Fruit fly (Drosophila melanogaster): ENCODE data around the gene CG34027.

Gene CG34027

DNA sequence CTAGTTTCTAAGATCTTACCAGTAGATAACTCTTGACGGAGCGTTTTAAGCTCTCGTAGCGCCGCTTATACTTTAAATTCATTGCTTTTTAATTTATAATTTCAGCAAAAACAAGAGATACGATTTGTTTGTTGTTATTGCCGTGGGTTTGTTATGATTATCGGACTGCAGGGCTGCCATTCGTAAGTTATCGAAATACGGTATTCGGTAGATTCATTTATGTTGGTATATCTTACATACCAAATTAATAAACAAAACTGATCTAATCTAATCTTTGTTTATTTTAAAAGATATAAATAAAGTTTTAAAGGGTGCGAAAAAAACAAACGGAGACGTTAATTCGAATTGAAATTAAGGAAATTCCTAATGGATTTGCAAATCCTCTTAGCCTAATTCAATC, 52.8 kb downstream of the CG34027 start, which contains the start of the genes CG31111 and stac (continued):
- TF ChIP-seq Trl (optimal IDR thresholded peaks at IDR 0.05), result no peak
- TF ChIP-seq Trl (GFP tag; optimal IDR thresholded peaks at IDR 0.05), result no peak
- no peak for TF ChIP-seq Abd-B (GFP tag; optimal IDR thresholded peaks at IDR 0.05)
- peak; percentile 18 for TF ChIP-seq Dp (GFP tag; optimal IDR thresholded peaks at IDR 0.05)
- TF ChIP-seq kay (GFP tag; optimal IDR thresholded peaks at IDR 0.05), result no peak
- TF ChIP-seq CG30020 (tag; optimal IDR thresholded peaks at IDR 0.05), result peak; percentile 76
- no peak for TF ChIP-seq dpn (GFP tag; optimal IDR thresholded peaks at IDR 0.05)
- no peak for TF ChIP-seq Hr39 (optimal IDR thresholded peaks at IDR 0.05)
- no peak for TF ChIP-seq Atf6 (GFP tag; IDR thresholded peaks at IDR 0.05)
- no peak for TF ChIP-seq CG11560 (tag; IDR thresholded peaks at IDR 0.05)
- TF ChIP-seq PHDP (tag; optimal IDR thresholded peaks at IDR 0.05), result peak; percentile 20
- no peak for TF ChIP-seq tio (GFP tag; optimal IDR thresholded peaks at IDR 0.05)
- no peak for TF ChIP-seq CG18599 (GFP tag; optimal IDR thresholded peaks at IDR 0.05)
- TF ChIP-seq Rfx (GFP tag; IDR thresholded peaks at IDR 0.05), result no peak
- TF ChIP-seq C15 (GFP tag; IDR thresholded peaks at IDR 0.05), result no peak
- no peak for TF ChIP-seq yki (optimal IDR thresholded peaks at IDR 0.05)
- TF ChIP-seq Six4 (GFP tag; optimal IDR thresholded peaks at IDR 0.05), result no peak

DNA sequence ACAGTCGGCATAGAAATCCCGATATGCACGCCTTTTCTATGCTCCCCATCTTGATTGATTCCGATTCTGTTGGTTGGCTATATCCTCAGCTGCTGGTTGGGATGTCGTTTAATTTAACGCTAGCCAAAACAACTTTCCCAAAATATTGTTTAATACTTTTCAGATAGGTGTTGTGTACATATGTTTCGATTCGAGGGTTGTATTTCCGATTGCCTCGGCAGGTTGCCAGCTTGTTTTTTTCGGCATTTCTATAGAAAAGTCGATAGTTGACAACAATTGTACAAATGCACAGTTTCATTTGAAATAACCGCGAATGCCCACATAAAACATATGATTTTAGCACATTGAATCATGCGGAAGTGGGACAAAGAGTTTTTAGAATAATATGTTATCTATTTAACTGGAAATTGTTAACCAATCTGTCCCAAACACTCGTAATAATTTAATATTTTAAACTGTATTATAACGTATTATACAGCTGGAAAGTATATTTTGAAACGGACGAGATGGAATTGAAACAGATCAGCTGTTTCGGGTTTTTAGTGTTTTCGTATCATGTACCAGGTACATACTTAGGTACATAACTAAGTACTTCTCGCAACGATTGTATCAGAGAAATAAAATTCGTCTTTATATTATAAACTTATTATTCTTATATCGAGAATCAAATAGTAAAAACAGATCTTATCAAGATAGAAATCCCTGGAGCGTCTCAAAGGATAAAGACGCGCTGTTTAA, 54.2 kb downstream of the CG34027 start, which contains the start of gene CG31109:
TSS of gene CG31109 (minus strand) at position 203 of the 738 bp plus-strand sequence.
- TF ChIP-seq ftz-f1 (GFP tag; optimal IDR thresholded peaks at IDR 0.05) (no peak), slbo (GFP tag; IDR thresholded peaks at IDR 0.05) (no peak), CG11247 (GFP tag; IDR thresholded peaks at IDR 0.05) (no peak), Fer3 (tag; optimal IDR thresholded peaks at IDR 0.05) (peak; percentile 10), Ets65A (GFP tag) (no peak), Nf-YC (tag; optimal IDR thresholded peaks at IDR 0.05) (peak; percentile 51), pho (GFP tag; optimal IDR thresholded peaks at IDR 0.05) (no peak), E2f2 (GFP tag; IDR thresholded peaks at IDR 0.05) (peak; percentile 82), sna (GFP tag; IDR thresholded peaks at IDR 0.05; ENCODE audit: partially characterized antibody) (peak; percentile 39; the same call in 1 of the 2 replicates), sisA (GFP tag; IDR thresholded peaks at IDR 0.05) (no peak), D19A (tag; optimal IDR thresholded peaks at IDR 0.05) (peak; percentile 1), br (optimal IDR thresholded peaks at IDR 0.05) (no peak), CG14014 (GFP tag; IDR thresholded peaks at IDR 0.05) (peak; percentile 37; the same call in 1 of the 2 replicates), Sry-β (GFP tag; optimal IDR thresholded peaks at IDR 0.05) (peak; percentile 12), cato (GFP tag; optimal IDR thresholded peaks at IDR 0.05; ENCODE audit: borderline replicate concordance) (no peak), HmgZ (tag; optimal IDR thresholded peaks at IDR 0.05) (peak; percentile 66), CG6765 (GFP tag; optimal IDR thresholded peaks at IDR 0.05) (no peak), CG7372 (GFP tag; IDR thresholded peaks at IDR 0.05) (no peak), CG31365 (tag; optimal IDR thresholded peaks at IDR 0.05) (no peak), Rfx (GFP tag; IDR thresholded peaks at IDR 0.05) (peak; percentile 51), Ets97D (GFP tag; optimal IDR thresholded peaks at IDR 0.05) (peak; percentile 74), CG5245 (GFP tag; optimal IDR thresholded peaks at IDR 0.05) (no peak), Taf1 (GFP tag; IDR thresholded peaks at IDR 0.05) (no peak), psq (GFP tag; optimal IDR thresholded peaks at IDR 0.05) (no peak), kah (GFP tag; optimal IDR thresholded peaks at IDR 0.05) (no peak), ci (GFP tag; IDR thresholded peaks at IDR 0.05) (peak; percentile 26; the same call in 1 of the 3 replicates), kay (GFP tag; optimal IDR thresholded peaks at IDR 0.05) (no peak), CG7357 (GFP tag; IDR thresholded peaks at IDR 0.05) (no peak), trem (tag; optimal IDR thresholded peaks at IDR 0.05) (peak; percentile 80), CG1233 (GFP tag; optimal IDR thresholded peaks at IDR 0.05) (no peak), CG4360 (GFP tag; IDR thresholded peaks at IDR 0.05) (no peak), CG12659 (GFP tag; optimal IDR thresholded peaks at IDR 0.05) (peak; percentile 48), pb (GFP tag; optimal IDR thresholded peaks at IDR 0.05) (no peak), CG6175 (GFP tag; IDR thresholded peaks at IDR 0.05) (no peak), CG15514 (GFP tag; optimal IDR thresholded peaks at IDR 0.05) (peak; percentile 62), CoRest (tag; optimal IDR thresholded peaks at IDR 0.05) (peak; percentile 29)

Measured in whole organism, embryonic.